Fruit fly (Drosophila melanogaster): Measurements from ENCODE around the gene kibra.
A peak's percentile ranks its signal among the peaks of the same experiment; 100 is the strongest.

kibra gene

dm6 chr3R:14747915-14748314, 23.9 kb upstream of the kibra start:
- TF ChIP-seq sage (GFP tag; optimal IDR thresholded peaks at IDR 0.05) (no peak), Myc (optimal IDR thresholded peaks at IDR 0.05) (no peak), foxo (GFP tag; optimal IDR thresholded peaks at IDR 0.05) (no peak)

- TF ChIP-seq CG32264 (GFP tag; optimal IDR thresholded peaks at IDR 0.05): no peak
- no peak for TF ChIP-seq fru (GFP tag; optimal IDR thresholded peaks at IDR 0.05)
- no peak for TF ChIP-seq dsf (GFP tag; optimal IDR thresholded peaks at IDR 0.05; ENCODE audit: borderline replicate concordance)
- no peak for TF ChIP-seq Hnf4 (GFP tag; optimal IDR thresholded peaks at IDR 0.05)
- no peak for TF ChIP-seq Myc (optimal IDR thresholded peaks at IDR 0.05)
- no peak for TF ChIP-seq h (GFP tag; optimal IDR thresholded peaks at IDR 0.05)
- no peak for TF ChIP-seq Dfd (GFP tag; optimal IDR thresholded peaks at IDR 0.05)
- TF ChIP-seq Mio (GFP tag; optimal IDR thresholded peaks at IDR 0.05): no peak
- no peak for TF ChIP-seq tai (GFP tag; optimal IDR thresholded peaks at IDR 0.05)
- TF ChIP-seq Vsx2 (GFP tag; optimal IDR thresholded peaks at IDR 0.05; ENCODE audit: partially characterized antibody): no peak
- TF ChIP-seq sage (GFP tag; optimal IDR thresholded peaks at IDR 0.05): no peak
- no peak for TF ChIP-seq Jra (GFP tag; optimal IDR thresholded peaks at IDR 0.05)
These were observed 23.3 kb upstream of the kibra start for dm6 chr3R:14747259-14747856.

dm6 chr3R:14744339-14745129, 20.5 kb upstream of the kibra start:
- TF ChIP-seq psq (GFP tag; optimal IDR thresholded peaks at IDR 0.05) (no peak), rgr (GFP tag; optimal IDR thresholded peaks at IDR 0.05) (peak; percentile 52), usp (GFP tag; optimal IDR thresholded peaks at IDR 0.05) (no peak), tai (GFP tag; optimal IDR thresholded peaks at IDR 0.05) (no peak), foxo (GFP tag; optimal IDR thresholded peaks at IDR 0.05) (peak in 1 of 2 experiments; percentile 40), OdsH (GFP tag; optimal IDR thresholded peaks at IDR 0.05) (peak; percentile 33), Dif (GFP tag; optimal IDR thresholded peaks at IDR 0.05; ENCODE audit: partially characterized antibody) (no peak), fru (GFP tag; optimal IDR thresholded peaks at IDR 0.05) (peak; percentile 50), Hr83 (GFP tag; optimal IDR thresholded peaks at IDR 0.05; ENCODE audit: poor library complexity, severe bottlenecking) (peak; percentile 74), HLH106 (tag; optimal IDR thresholded peaks at IDR 0.05) (peak; percentile 23), br (GFP tag; optimal IDR thresholded peaks at IDR 0.05) (peak; percentile 40), brk (GFP tag; optimal IDR thresholded peaks at IDR 0.05) (no peak), Sp1 (GFP tag; optimal IDR thresholded peaks at IDR 0.05) (peak; percentile 61), h (GFP tag; optimal IDR thresholded peaks at IDR 0.05) (peak; percentile 61), dmrt93B (GFP tag; optimal IDR thresholded peaks at IDR 0.05) (peak; percentile 11), Rel (GFP tag; optimal IDR thresholded peaks at IDR 0.05) (no peak), Rel (tag; optimal IDR thresholded peaks at IDR 0.05) (peak; percentile 44)

- TF ChIP-seq Rel (GFP tag; optimal IDR thresholded peaks at IDR 0.05) (no peak), Rel (tag; optimal IDR thresholded peaks at IDR 0.05) (peak; percentile 3), Myc (optimal IDR thresholded peaks at IDR 0.05) (no peak)
These were observed 19.4 kb upstream of the kibra start for dm6 chr3R:14743418-14743817.

- TF ChIP-seq h (GFP tag; optimal IDR thresholded peaks at IDR 0.05) (peak; percentile 43), N (GFP tag; optimal IDR thresholded peaks at IDR 0.05) (no peak), Hr78 (GFP tag; optimal IDR thresholded peaks at IDR 0.05) (no peak), Rel (GFP tag; optimal IDR thresholded peaks at IDR 0.05) (no peak), Rel (tag; optimal IDR thresholded peaks at IDR 0.05) (no peak), dsf (GFP tag; optimal IDR thresholded peaks at IDR 0.05; ENCODE audit: borderline replicate concordance) (no peak), Hnf4 (GFP tag; optimal IDR thresholded peaks at IDR 0.05) (peak; percentile 26), CG32264 (GFP tag; optimal IDR thresholded peaks at IDR 0.05) (no peak), OdsH (GFP tag; optimal IDR thresholded peaks at IDR 0.05) (no peak), Abd-B (GFP tag; optimal IDR thresholded peaks at IDR 0.05) (no peak), brk (GFP tag; optimal IDR thresholded peaks at IDR 0.05) (peak; percentile 14), CrebA (GFP tag; optimal IDR thresholded peaks at IDR 0.05; ENCODE audit: borderline replicate concordance) (no peak), psq (GFP tag; optimal IDR thresholded peaks at IDR 0.05) (peak; percentile 10), lola (GFP tag; optimal IDR thresholded peaks at IDR 0.05) (no peak), dl (GFP tag; optimal IDR thresholded peaks at IDR 0.05; ENCODE audit: insufficient read depth in 1 of 2, partially characterized antibody in 2 of 2) (no peak), Vsx2 (GFP tag; optimal IDR thresholded peaks at IDR 0.05; ENCODE audit: partially characterized antibody) (no peak), dmrt93B (GFP tag; optimal IDR thresholded peaks at IDR 0.05) (no peak), woc (GFP tag; optimal IDR thresholded peaks at IDR 0.05) (no peak), Dif (GFP tag; optimal IDR thresholded peaks at IDR 0.05; ENCODE audit: partially characterized antibody) (no peak), sage (GFP tag; optimal IDR thresholded peaks at IDR 0.05) (no peak), br (GFP tag; optimal IDR thresholded peaks at IDR 0.05) (peak; percentile 52), CG9705 (GFP tag; optimal IDR thresholded peaks at IDR 0.05) (no peak), sv (GFP tag; optimal IDR thresholded peaks at IDR 0.05) (peak; percentile 32), Dfd (GFP tag; optimal IDR thresholded peaks at IDR 0.05) (no peak), Myc (optimal IDR thresholded peaks at IDR 0.05) (no peak), tai (GFP tag; optimal IDR thresholded peaks at IDR 0.05) (no peak), Sp1 (GFP tag; optimal IDR thresholded peaks at IDR 0.05) (peak; percentile 13), rgr (GFP tag; optimal IDR thresholded peaks at IDR 0.05) (peak; percentile 6), Jra (GFP tag; optimal IDR thresholded peaks at IDR 0.05) (no peak), jim (GFP tag; optimal IDR thresholded peaks at IDR 0.05) (no peak), usp (GFP tag; optimal IDR thresholded peaks at IDR 0.05) (no peak), Hr83 (GFP tag; optimal IDR thresholded peaks at IDR 0.05; ENCODE audit: poor library complexity, severe bottlenecking) (no peak)
These were observed 18.9 kb upstream of the kibra start for dm6 chr3R:14742928-14743327.
